Fruit fly (Drosophila melanogaster) whole organism, embryonic: ENCODE data around the gene Dhc64C.

Experiments used
- Adf1 ChIP-seq: fragments of 200-800 bp; sonication (Bioruptor generic); IDR thresholded peaks from 2 replicates; pipeline ENCODE4 v1.3.6; 2022; ENCODE audit warnings: missing biosample characterization, missing genetic modification characterization
- Atf-2 ChIP-seq: fragments of 200-800 bp; sonication (Bioruptor generic); optimal IDR thresholded peaks from 2 replicates; lab custom pipeline; 2016; ENCODE audit warnings: missing biosample characterization, missing genetic modification characterization
- BEAF-32 ChIP-seq: fragments of 200-800 bp; sonication (Bioruptor generic); optimal IDR thresholded peaks from 3 replicates; lab custom pipeline; 2017; ENCODE audit warnings: missing biosample characterization, missing genetic modification characterization, mild to moderate bottlenecking, moderate library complexity, missing genetic modification reagents
- CG10209 ChIP-seq: fragments of 200-800 bp; sonication (Bioruptor generic); optimal IDR thresholded peaks from 3 replicates; lab custom pipeline; 2017; ENCODE audit warnings: missing biosample characterization, mild to moderate bottlenecking, missing genetic modification characterization, missing genetic modification reagents
- CG11504 ChIP-seq: fragments of 200-800 bp; sonication (Bioruptor generic); optimal IDR thresholded peaks from 3 replicates; lab custom pipeline; 2019; ENCODE audit warnings: missing biosample characterization, mild to moderate bottlenecking, missing genetic modification characterization, moderate library complexity
- CG13894 ChIP-seq: fragments of 200-800 bp; sonication (Bioruptor generic); optimal IDR thresholded peaks from 3 replicates; lab custom pipeline; 2018; ENCODE audit warnings: missing biosample characterization, mild to moderate bottlenecking, missing genetic modification characterization, moderate library complexity
- CG15479 ChIP-seq: fragments of 200-800 bp; sonication (Bioruptor generic); optimal IDR thresholded peaks from 3 replicates; lab custom pipeline; 2019; ENCODE audit warnings: missing biosample characterization, mild to moderate bottlenecking, missing genetic modification characterization, moderate library complexity
- CG15696 ChIP-seq: fragments of 200-800 bp; sonication (Bioruptor generic); optimal IDR thresholded peaks from 2 replicates; lab custom pipeline; 2019; ENCODE audit warnings: missing biosample characterization, mild to moderate bottlenecking, missing genetic modification characterization, moderate library complexity
- CG17186 ChIP-seq: fragments of 200-800 bp; sonication (Bioruptor generic); optimal IDR thresholded peaks from 3 replicates; lab custom pipeline; 2017; ENCODE audit warnings: missing biosample characterization, missing genetic modification reagents, missing genetic modification characterization
- CG1792 ChIP-seq: fragments of 200-800 bp; sonication (Bioruptor generic); optimal IDR thresholded peaks from 2 replicates; lab custom pipeline; 2016; ENCODE audit warnings: missing biosample characterization, missing genetic modification characterization
- CG2889 ChIP-seq: fragments of 200-800 bp; sonication (Bioruptor generic); IDR thresholded peaks from 3 replicates; pipeline ENCODE4 v1.3.6; 2022; ENCODE audit warnings: missing biosample characterization, missing genetic modification characterization
- CG31388 ChIP-seq: fragments of 200-800 bp; sonication (Bioruptor generic); optimal IDR thresholded peaks from 2 replicates; lab custom pipeline; 2016; ENCODE audit warnings: missing biosample characterization, missing genetic modification characterization
- CG4854 ChIP-seq: fragments of 200-800 bp; sonication (Bioruptor generic); optimal IDR thresholded peaks from 2 replicates; lab custom pipeline; 2016; ENCODE audit warnings: missing biosample characterization, missing genetic modification characterization, inconsistent platforms
- CG5953 ChIP-seq: fragments of 200-800 bp; sonication (Bioruptor generic); IDR thresholded peaks from 2 replicates; pipeline ENCODE4 v1.3.6; 2022; ENCODE audit warnings: missing biosample characterization, missing genetic modification characterization
- CG6689 ChIP-seq: fragments of 200-800 bp; sonication (Bioruptor generic); IDR thresholded peaks from 2 replicates; pipeline ENCODE4 v1.3.6; 2022; ENCODE audit warnings: missing biosample characterization, missing genetic modification characterization
- CG8281 ChIP-seq: fragments of 200-800 bp; sonication (Bioruptor generic); optimal IDR thresholded peaks from 2 replicates; lab custom pipeline; 2018; ENCODE audit warnings: missing biosample characterization, mild to moderate bottlenecking, missing genetic modification characterization, moderate library complexity
- CG8388 ChIP-seq: fragments of 200-800 bp; sonication (Bioruptor generic); optimal IDR thresholded peaks from 2 replicates; lab custom pipeline; 2019; ENCODE audit warnings: missing biosample characterization, mild to moderate bottlenecking, missing genetic modification characterization, moderate library complexity
- CG8765 ChIP-seq: fragments of 200-800 bp; sonication (Bioruptor generic); IDR thresholded peaks from 2 replicates; pipeline ENCODE4 v1.3.6; 2022; ENCODE audit warnings: missing biosample characterization, missing genetic modification characterization
- Deaf1 ChIP-seq: fragments of 200-800 bp; optimal IDR thresholded peaks from 3 replicates; lab custom pipeline; 2019; ENCODE audit warnings: missing biosample characterization, mild to moderate bottlenecking, missing genetic modification characterization, moderate library complexity
- Eip74EF ChIP-seq, 2 experiments: fragments of 200-800 bp in 1 of 2; fragments of >200 bp in 1 of 2; sonication (Bioruptor generic) in 1 of 2; optimal IDR thresholded peaks; 2 replicates each; lab custom pipeline; 2017 to 2019; ENCODE audit warnings: missing biosample characterization in 2 of 2, missing genetic modification characterization in 2 of 2, mild to moderate bottlenecking in 1 of 2, moderate library complexity in 1 of 2
- GATAe ChIP-seq: fragments of 200-800 bp; sonication (Bioruptor generic); conservative IDR thresholded peaks from 2 replicates; pipeline ENCODE4 v1.3.6; 2022; ENCODE audit warnings: missing biosample characterization, missing genetic modification characterization
- HLHmδ ChIP-seq: fragments of 200-800 bp; sonication (Bioruptor generic); optimal IDR thresholded peaks from 2 replicates; lab custom pipeline; 2018; ENCODE audit warnings: missing biosample characterization, mild to moderate bottlenecking, missing genetic modification characterization, moderate library complexity
- HmgD ChIP-seq: fragments of 200-800 bp; sonication (Bioruptor generic); optimal IDR thresholded peaks from 3 replicates; lab custom pipeline; 2016; ENCODE audit warnings: missing biosample characterization, missing genetic modification characterization
- Lhr ChIP-seq: fragments of 200-800 bp; sonication (Bioruptor generic); optimal IDR thresholded peaks from 3 replicates; lab custom pipeline; 2017; ENCODE audit warnings: mild to moderate bottlenecking, missing biosample characterization, missing genetic modification reagents, missing genetic modification characterization
- MESR4 ChIP-seq: fragments of 200-800 bp; sonication (Bioruptor generic); optimal IDR thresholded peaks from 2 replicates; lab custom pipeline; 2018; ENCODE audit warnings: missing biosample characterization, mild to moderate bottlenecking, missing genetic modification characterization, moderate library complexity
- Max ChIP-seq: fragments of 200-800 bp; sonication (Bioruptor generic); optimal IDR thresholded peaks from 2 replicates; lab custom pipeline; 2016; ENCODE audit warnings: missing biosample characterization, mild to moderate bottlenecking, missing genetic modification characterization
- Med ChIP-seq: fragments of 200-800 bp; sonication (Bioruptor generic); peaks from one replicate; lab custom pipeline; 2016; ENCODE audit warnings: missing biosample characterization, missing genetic modification characterization, mild to moderate bottlenecking, inconsistent platforms, moderate library complexity
- Meics ChIP-seq: fragments of 200-800 bp; sonication (Bioruptor generic); optimal IDR thresholded peaks from 2 replicates; lab custom pipeline; 2017; ENCODE audit warnings: missing biosample characterization, mild to moderate bottlenecking, missing genetic modification characterization
- NFAT ChIP-seq: fragments of 200-800 bp; sonication (Bioruptor generic); IDR thresholded peaks from 2 replicates; pipeline ENCODE4 v1.3.6; 2022; ENCODE audit warnings: missing biosample characterization, missing genetic modification characterization
- Poxn ChIP-seq: fragments of 200-800 bp; sonication (Bioruptor generic); IDR thresholded peaks from 2 replicates; pipeline ENCODE4 v1.3.6; 2022; ENCODE audit warnings: missing biosample characterization, missing genetic modification characterization
- Sox102F ChIP-seq: fragments of 200-800 bp; sonication (Bioruptor generic); optimal IDR thresholded peaks from 2 replicates; lab custom pipeline; 2018; ENCODE audit warnings: missing biosample characterization, mild to moderate bottlenecking, missing genetic modification characterization, moderate library complexity
- Ssrp ChIP-seq: fragments of 200-800 bp; sonication (Bioruptor generic); optimal IDR thresholded peaks from 2 replicates; lab custom pipeline; 2018; ENCODE audit warnings: missing biosample characterization, mild to moderate bottlenecking, missing genetic modification characterization, moderate library complexity
- chinmo ChIP-seq: fragments of 200-800 bp; sonication (Bioruptor generic); IDR thresholded peaks from 4 replicates; pipeline ENCODE4 v1.3.6; 2022; ENCODE audit warnings: missing biosample characterization, missing genetic modification characterization; ENCODE audit not compliant: partially characterized antibody
- dysf ChIP-seq: fragments of 200-800 bp; sonication (Bioruptor generic); IDR thresholded peaks from 3 replicates; pipeline ENCODE4 v1.3.6; 2022; ENCODE audit warnings: missing biosample characterization, missing genetic modification characterization
- fd102C ChIP-seq: fragments of 200-800 bp; sonication (Bioruptor generic); optimal IDR thresholded peaks from 2 replicates; lab custom pipeline; 2018; ENCODE audit warnings: missing biosample characterization, mild to moderate bottlenecking, missing genetic modification characterization, moderate library complexity
- fru ChIP-seq: fragments of >200 bp; optimal IDR thresholded peaks from 2 replicates; lab custom pipeline; 2017
- gsb ChIP-seq: fragments of 200-800 bp; sonication (Bioruptor generic); IDR thresholded peaks from 2 replicates; pipeline ENCODE4 v1.3.6; 2022; ENCODE audit warnings: missing biosample characterization, missing genetic modification characterization
- jumu ChIP-seq: fragments of 200-800 bp; sonication (Bioruptor generic); optimal IDR thresholded peaks from 3 replicates; lab custom pipeline; 2016; ENCODE audit warnings: missing biosample characterization, missing genetic modification characterization
- lilli ChIP-seq: fragments of 200-800 bp; sonication (Bioruptor generic); optimal IDR thresholded peaks from 3 replicates; lab custom pipeline; 2016; ENCODE audit warnings: missing biosample characterization, missing genetic modification characterization
- luna ChIP-seq: fragments of 200-800 bp; sonication (Bioruptor generic); optimal IDR thresholded peaks from 2 replicates; lab custom pipeline; 2016; ENCODE audit warnings: missing biosample characterization, missing genetic modification characterization
- otp ChIP-seq: fragments of 200-800 bp; sonication (Bioruptor generic); IDR thresholded peaks from 3 replicates; pipeline ENCODE4, ENCODE4 v1.3.6; 2022; ENCODE audit warnings: missing biosample characterization, missing genetic modification characterization
- pan ChIP-seq, 4 experiments: fragments of >200 bp in 3 of 4; fragments of 200-800 bp in 1 of 4; sonication (Bioruptor generic) in 1 of 4; optimal IDR thresholded peaks in 3 of 4; IDR thresholded peaks in 1 of 4; 2 replicates each; pipeline versions ENCODE4 v1.3.6 to Lab custom; 2017 to 2022; ENCODE audit warnings: missing biosample characterization in 2 of 4, missing genetic modification characterization in 2 of 4, mixed read lengths in 1 of 4
- pros ChIP-seq: fragments of 200-800 bp; sonication (Bioruptor generic); optimal IDR thresholded peaks from 3 replicates; lab custom pipeline; 2019; ENCODE audit warnings: missing biosample characterization, mild to moderate bottlenecking, missing genetic modification characterization, moderate library complexity
- so ChIP-seq: fragments of 200-800 bp; sonication (Bioruptor generic); IDR thresholded peaks from 3 replicates; pipeline ENCODE4 v1.3.6; 2022; ENCODE audit warnings: missing biosample characterization, missing genetic modification characterization
- tin ChIP-seq: fragments of 200-800 bp; sonication (Bioruptor generic); optimal IDR thresholded peaks from 3 replicates; lab custom pipeline; 2016; ENCODE audit warnings: missing biosample characterization, missing genetic modification characterization
- unpg ChIP-seq: fragments of 200-800 bp; sonication (Bioruptor generic); optimal IDR thresholded peaks from 3 replicates; lab custom pipeline; 2018; ENCODE audit warnings: missing biosample characterization, mild to moderate bottlenecking, missing genetic modification characterization, moderate library complexity
- vvl ChIP-seq: fragments of 200-800 bp; sonication (Bioruptor generic); IDR thresholded peaks from 2 replicates; pipeline ENCODE4 v1.3.6; 2022; ENCODE audit warnings: missing biosample characterization, missing genetic modification characterization
- zfh2 ChIP-seq: fragments of 200-800 bp; sonication (Bioruptor generic); optimal IDR thresholded peaks from 2 replicates; lab custom pipeline; 2016; ENCODE audit warnings: missing biosample characterization, missing genetic modification characterization

Gene Dhc64C

DNA sequence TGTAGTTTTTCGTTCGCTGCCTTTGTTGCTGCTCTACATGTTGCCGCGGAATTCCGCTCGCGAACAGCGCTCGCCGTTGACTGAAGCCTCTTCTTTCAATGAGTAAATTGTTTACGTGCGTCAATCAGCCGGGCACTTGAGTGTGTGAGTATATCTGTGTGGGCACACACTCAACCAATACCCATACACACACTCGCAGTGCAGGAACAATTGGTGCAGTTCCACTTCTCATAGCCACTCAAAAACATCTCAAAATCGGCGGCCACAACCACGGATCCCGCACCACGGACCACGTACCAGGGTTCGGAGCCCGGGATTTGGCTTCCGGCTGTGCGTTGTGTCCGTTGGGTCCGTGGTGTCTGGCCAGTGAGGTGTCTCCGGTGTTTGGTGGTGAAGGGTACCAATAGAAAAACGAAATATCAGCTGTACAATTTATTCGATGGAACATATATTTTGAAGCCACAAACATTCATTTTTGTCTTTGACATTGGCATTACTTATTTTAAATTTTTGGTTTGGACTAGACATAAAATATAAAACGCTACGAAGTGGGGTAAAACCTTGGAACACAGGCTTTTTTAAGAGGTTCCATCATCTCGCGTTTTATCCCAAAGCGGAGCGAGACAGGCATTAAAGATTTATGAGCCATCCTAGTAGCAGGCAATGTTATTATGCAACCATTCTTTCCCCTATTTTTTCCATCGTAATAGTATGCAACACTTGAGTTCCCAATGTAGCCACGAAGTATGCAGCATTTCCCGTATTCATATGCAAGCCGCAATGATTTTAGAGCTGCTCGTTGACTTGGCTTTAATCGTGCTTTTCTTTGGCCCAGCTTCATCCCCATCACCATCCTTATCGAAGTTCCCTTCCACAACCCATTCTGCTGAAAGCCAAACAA, 14.8 kb upstream of the Dhc64C start, which contains the start of gene CG13707 (continued):
- no peak for TF ChIP-seq so (GFP tag; lab: Robert Waterston, UW)
- TF ChIP-seq dysf: no peak
- peak; percentile 22; the same call in 1 of the 2 replicates for TF ChIP-seq NFAT (GFP tag; lab: Robert Waterston, UW)
- no peak for TF ChIP-seq CG8765 (GFP tag; lab: Robert Waterston, UW)
- TF ChIP-seq CG15479 (GFP tag; lab: Kevin White, UChicago): no peak
- no peak for TF ChIP-seq Ssrp (tag; lab: Kevin White, UChicago)
- no peak for TF ChIP-seq Adf1 (GFP tag; lab: Robert Waterston, UW)
- 0 out of 2 replicates have a peak, but pooled peaks have one; percentile 5 for TF ChIP-seq vvl (GFP tag; lab: Robert Waterston, UW)
- no peak for TF ChIP-seq CG8281 (tag; lab: Kevin White, UChicago)
- no peak for TF ChIP-seq Poxn
- TF ChIP-seq fru: no peak
- TF ChIP-seq Med (GFP tag; lab: Kevin White, UChicago): peak; percentile 10
- TF ChIP-seq BEAF-32 (GFP tag; lab: Kevin White, UChicago): no peak
- TF ChIP-seq Sox102F (GFP tag; lab: Kevin White, UChicago): no peak
- TF ChIP-seq CG13894 (tag; lab: Kevin White, UChicago): no peak
- TF ChIP-seq jumu: no peak
- TF ChIP-seq HmgD: no peak
- no peak for TF ChIP-seq CG8388 (GFP tag; lab: Kevin White, UChicago)
- TF ChIP-seq CG2889: no peak
- no peak for TF ChIP-seq luna (GFP tag; lab: Kevin White, UChicago)
- TF ChIP-seq chinmo (GFP tag; lab: Robert Waterston, UW): 0 out of 4 replicates have a peak, but pooled peaks have one; percentile 62
- TF ChIP-seq GATAe (GFP tag; lab: Robert Waterston, UW): no peak
- TF ChIP-seq CG31388 (GFP tag; lab: Kevin White, UChicago): no peak
- peak; percentile 3 for TF ChIP-seq Lhr (GFP tag; lab: Kevin White, UChicago)
- no peak for TF ChIP-seq CG1792 (GFP tag; lab: Kevin White, UChicago)
- TF ChIP-seq Eip74EF (GFP tag; optimal IDR thresholded peaks at IDR 0.05; lab: Kevin White, UChicago): no peak
- TF ChIP-seq pros (GFP tag; lab: Kevin White, UChicago): no peak
- TF ChIP-seq CG15696 (tag; lab: Kevin White, UChicago): no peak
- peak; percentile 50 for TF ChIP-seq CG11504
- TF ChIP-seq fd102C (GFP tag; lab: Kevin White, UChicago): no peak
- no peak for TF ChIP-seq CG10209 (GFP tag; lab: Kevin White, UChicago)
- TF ChIP-seq gsb (GFP tag; lab: Robert Waterston, UW): no peak
- TF ChIP-seq MESR4 (GFP tag; lab: Kevin White, UChicago): no peak
- TF ChIP-seq tin (GFP tag; lab: Kevin White, UChicago): no peak
- no peak for TF ChIP-seq unpg (GFP tag; lab: Kevin White, UChicago)
- TF ChIP-seq lilli (GFP tag; lab: Kevin White, UChicago): no peak
- TF ChIP-seq CG5953: no peak
- TF ChIP-seq Atf-2: no peak
- peak; percentile 8 for TF ChIP-seq Meics
- TF ChIP-seq Max (GFP tag; lab: Kevin White, UChicago): no peak
- TF ChIP-seq otp (GFP tag; lab: Robert Waterston, UW): 0 out of 3 replicates have a peak, but pooled peaks have one; percentile 16
- TF ChIP-seq CG6689 (GFP tag; lab: Robert Waterston, UW): peak; percentile 19; the same call in 1 of the 2 replicates
- no peak for TF ChIP-seq CG17186 (GFP tag; lab: Kevin White, UChicago)
- TF ChIP-seq Deaf1 (tag; lab: Kevin White, UChicago): no peak
- no peak for TF ChIP-seq pan (optimal IDR thresholded peaks at IDR 0.05; lab: Kevin White, UChicago)
- no peak for TF ChIP-seq pan (GFP tag; optimal IDR thresholded peaks at IDR 0.05 in 1 of 2, IDR thresholded peaks at IDR 0.05 in 1 of 2)
- no peak for TF ChIP-seq CG4854 (GFP tag; lab: Kevin White, UChicago)
- no peak for TF ChIP-seq HLHmδ (GFP tag; lab: Kevin White, UChicago)
- no peak for TF ChIP-seq zfh2 (GFP tag; lab: Kevin White, UChicago)
